2 fruit fly cellular contexts compared by ENCODE assay signal in genomic region chr3L:20719100-20719499, dm6.
TF ChIP-seq lines count a peak whose summit lies in the region.

Gene cmpy (minus strand): TSS chr3L:20719200.

- TF ChIP-seq CTCF in whole organism, embryonic (GFP tag; optimal IDR thresholded peaks at IDR 0.05; lab: Kevin White, UChicago): no peak

TF ChIP-seq in whole organism, embryonic, 481 proteins besides CTCF, POLR2A, EP300 and RAD21 (continues in another document):
- TF ChIP-seq trh (GFP tag; optimal IDR thresholded peaks at IDR 0.05; lab: Kevin White, UChicago) (no peak), Oaz (GFP tag; IDR thresholded peaks at IDR 0.05; lab: Robert Waterston, UW) (no peak), CG43689 (GFP tag; IDR thresholded peaks at IDR 0.05; lab: Robert Waterston, UW) (no peak), scrt (GFP tag; optimal IDR thresholded peaks at IDR 0.05; lab: Kevin White, UChicago) (no peak), Bgb (GFP tag; IDR thresholded peaks at IDR 0.05; lab: Robert Waterston, UW; ENCODE audit: partially characterized antibody) (peak; percentile 26; the same call in 1 of the 2 replicates), CG11093 (GFP tag; IDR thresholded peaks at IDR 0.05; lab: Robert Waterston, UW) (no peak), HLH4C (GFP tag; IDR thresholded peaks at IDR 0.05; lab: Robert Waterston, UW; ENCODE audit: partially characterized antibody) (no peak), CG3726 (GFP tag; IDR thresholded peaks at IDR 0.05; lab: Robert Waterston, UW) (no peak), Poxn (GFP tag; IDR thresholded peaks at IDR 0.05; lab: Robert Waterston, UW) (no peak), Hr39 (optimal IDR thresholded peaks at IDR 0.05; lab: Kevin White, UChicago) (no peak), chinmo (GFP tag; IDR thresholded peaks at IDR 0.05; lab: Robert Waterston, UW; ENCODE audit: partially characterized antibody) (0 out of 4 replicates have a peak, but pooled peaks have one; percentile 28), ham (GFP tag; IDR thresholded peaks at IDR 0.05; lab: Robert Waterston, UW) (no peak), croc (GFP tag; conservative IDR thresholded peaks at IDR 0.05; lab: Robert Waterston, UW) (no peak), crc (GFP tag; optimal IDR thresholded peaks at IDR 0.05; lab: Kevin White, UChicago) (no peak), nerfin-2 (GFP tag; IDR thresholded peaks at IDR 0.05; lab: Robert Waterston, UW; ENCODE audit: partially characterized antibody) (0 out of 2 replicates have a peak, but pooled peaks have one; percentile 16), Scr (GFP tag; IDR thresholded peaks at IDR 0.05; lab: Robert Waterston, UW; ENCODE audit: partially characterized antibody) (no peak), CG15601 (tag; optimal IDR thresholded peaks at IDR 0.05; lab: Kevin White, UChicago) (peak; percentile 8), CG4820 (GFP tag; optimal IDR thresholded peaks at IDR 0.05; lab: Kevin White, UChicago) (peak; percentile 12), CG15269 (tag; optimal IDR thresholded peaks at IDR 0.05; lab: Kevin White, UChicago) (no peak), psq (GFP tag; optimal IDR thresholded peaks at IDR 0.05; lab: Kevin White, UChicago) (no peak), CG15011 (GFP tag; optimal IDR thresholded peaks at IDR 0.05; lab: Kevin White, UChicago) (no peak), klu (GFP tag; IDR thresholded peaks at IDR 0.05; lab: Robert Waterston, UW) (no peak), dan (GFP tag; IDR thresholded peaks at IDR 0.05; lab: Robert Waterston, UW) (no peak), bsh (GFP tag; optimal IDR thresholded peaks at IDR 0.05; lab: Kevin White, UChicago) (no peak), CG7357 (GFP tag; IDR thresholded peaks at IDR 0.05; lab: Robert Waterston, UW) (no peak), Aef1 (GFP tag; IDR thresholded peaks at IDR 0.05; lab: Robert Waterston, UW) (no peak), Adf1 (GFP tag; IDR thresholded peaks at IDR 0.05; lab: Robert Waterston, UW) (0 out of 2 replicates have a peak, but pooled peaks have one; percentile 10), sd (tag; optimal IDR thresholded peaks at IDR 0.05; lab: Kevin White, UChicago) (no peak), CG11456 (GFP tag; IDR thresholded peaks at IDR 0.05; lab: Robert Waterston, UW) (0 out of 3 replicates have a peak, but pooled peaks have one; percentile 18), dimm (GFP tag; IDR thresholded peaks at IDR 0.05; lab: Robert Waterston, UW) (no peak), cg (GFP tag; optimal IDR thresholded peaks at IDR 0.05; lab: Kevin White, UChicago) (no peak), nerfin-1 (tag; optimal IDR thresholded peaks at IDR 0.05; lab: Kevin White, UChicago) (no peak), CG4282 (GFP tag; optimal IDR thresholded peaks at IDR 0.05; lab: Kevin White, UChicago) (no peak), Max (GFP tag; optimal IDR thresholded peaks at IDR 0.05; lab: Kevin White, UChicago) (no peak), CG15073 (GFP tag; optimal IDR thresholded peaks at IDR 0.05; lab: Kevin White, UChicago) (no peak), sim (GFP tag; IDR thresholded peaks at IDR 0.05; lab: Robert Waterston, UW) (no peak), Deaf1 (tag; optimal IDR thresholded peaks at IDR 0.05; lab: Kevin White, UChicago) (peak; percentile 22), CG8765 (GFP tag; IDR thresholded peaks at IDR 0.05; lab: Robert Waterston, UW) (no peak), Neu2 (GFP tag; optimal IDR thresholded peaks at IDR 0.05; lab: Kevin White, UChicago; ENCODE audit: borderline replicate concordance) (no peak), CG7271 (tag; optimal IDR thresholded peaks at IDR 0.05; lab: Kevin White, UChicago) (no peak), ewg (GFP tag; optimal IDR thresholded peaks at IDR 0.05; lab: Kevin White, UChicago) (peak; percentile 52), btn (GFP tag; optimal IDR thresholded peaks at IDR 0.05; lab: Kevin White, UChicago) (no peak), Tbp (GFP tag; optimal IDR thresholded peaks at IDR 0.05; lab: Kevin White, UChicago) (no peak), CG12299 (tag; optimal IDR thresholded peaks at IDR 0.05; lab: Kevin White, UChicago) (no peak), al (GFP tag; IDR thresholded peaks at IDR 0.05; lab: Robert Waterston, UW) (no peak), Mes4 (GFP tag; optimal IDR thresholded peaks at IDR 0.05; lab: Kevin White, UChicago) (no peak)

TF ChIP-seq in whole organism, prepupa, 60 proteins besides CTCF, POLR2A, EP300 and RAD21:
- TF ChIP-seq CG6276 (GFP tag; optimal IDR thresholded peaks at IDR 0.05; lab: Kevin White, UChicago) (no peak), CG32006 (GFP tag; optimal IDR thresholded peaks at IDR 0.05; lab: Kevin White, UChicago) (peak; percentile 16), fkh (GFP tag; optimal IDR thresholded peaks at IDR 0.05; lab: Kevin White, UChicago) (no peak), salr (GFP tag; optimal IDR thresholded peaks at IDR 0.05; lab: Kevin White, UChicago) (no peak)
